Worm (Caenorhabditis elegans) whole organism, L4 larva: ENCODE results near the gene atg-13.
A peak's percentile ranks its signal among the peaks of the same experiment; 100 is the strongest.

Source experiments
- D1046.2 ChIP-seq: fragments of 200-800 bp; sonication (Bioruptor generic); IDR thresholded peaks from 2 replicates; pipeline ENCODE4 v1.3.6; 2022; ENCODE audit warnings: missing genetic modification characterization, missing compliant biosample characterization
- F10B5.3 ChIP-seq: sonication (generic microtip); optimal IDR thresholded peaks from 2 replicates; lab custom pipeline; 2016; ENCODE audit warnings: mild to moderate bottlenecking, missing genetic modification characterization, missing compliant biosample characterization
- F37D6.2 ChIP-seq: sonication (generic microtip); optimal IDR thresholded peaks from 2 replicates; lab custom pipeline; 2016; ENCODE audit warnings: mild to moderate bottlenecking, missing genetic modification characterization, missing compliant biosample characterization
- Y5F2A.4 ChIP-seq: fragments of 200-800 bp; sonication (Bioruptor generic); optimal IDR thresholded peaks from 2 replicates; lab custom pipeline; 2018; ENCODE audit warnings: mild to moderate bottlenecking, missing genetic modification characterization, missing compliant biosample characterization
- Y75B8A.6 ChIP-seq: fragments of 200-800 bp; sonication (Bioruptor generic); IDR thresholded peaks from 2 replicates; pipeline ENCODE4 v1.3.6; 2022; ENCODE audit warnings: missing genetic modification reagents, missing genetic modification characterization, missing compliant biosample characterization
- ZK337.2 ChIP-seq: fragments of 200-800 bp; sonication (Bioruptor generic); IDR thresholded peaks from 2 replicates; pipeline ENCODE4 v1.3.6; 2022; ENCODE audit warnings: missing genetic modification reagents, missing genetic modification characterization, missing compliant biosample characterization
- aha-1 ChIP-seq: fragments of 150-350 bp; peaks from one replicate; lab custom pipeline; 2014; ENCODE audit warnings: missing biosample characterization, missing genetic modification characterization
- arid-1 ChIP-seq: fragments of 200-800 bp; sonication (Bioruptor generic); conservative IDR thresholded peaks from 2 replicates; pipeline ENCODE4 v1.3.6; 2022; ENCODE audit warnings: missing genetic modification reagents, missing genetic modification characterization, missing compliant biosample characterization
- ceh-20 ChIP-seq: fragments of 200-800 bp; sonication (Bioruptor generic); IDR thresholded peaks from 2 replicates; pipeline ENCODE4 v1.3.6; 2022; ENCODE audit warnings: missing genetic modification reagents, missing genetic modification characterization, missing compliant biosample characterization
- ceh-28 ChIP-seq: fragments of 150-350 bp; optimal IDR thresholded peaks from 2 replicates; lab custom pipeline; 2014; ENCODE audit warnings: missing biosample characterization, missing genetic modification reagents, missing genetic modification characterization
- ceh-44 ChIP-seq: fragments of 200-800 bp; sonication (Bioruptor generic); IDR thresholded peaks from 2 replicates; pipeline ENCODE4 v1.3.6; 2022; ENCODE audit warnings: missing genetic modification reagents, missing genetic modification characterization, missing compliant biosample characterization
- ces-1 ChIP-seq: fragments of 150-350 bp; sonication (generic microtip); optimal IDR thresholded peaks from 4 replicates; lab custom pipeline; 2014; ENCODE audit warnings: missing biosample characterization, missing genetic modification reagents, missing genetic modification characterization
- daf-16 ChIP-seq, 3 experiments: sonication (generic microtip); optimal IDR thresholded peaks; 2 replicates each; lab custom pipeline; 2016 to 2017; ENCODE audit warnings: missing genetic modification characterization in 3 of 3, missing genetic modification reagents in 3 of 3, mild to moderate bottlenecking in 2 of 3, missing compliant biosample characterization in 2 of 3, missing biosample characterization in 1 of 3, moderate library complexity in 1 of 3
- daf-19 ChIP-seq: fragments of 200-800 bp; sonication (Bioruptor generic); conservative IDR thresholded peaks from 2 replicates; pipeline ENCODE4 v1.3.6; 2022; ENCODE audit warnings: missing genetic modification characterization, missing compliant biosample characterization
- dve-1 ChIP-seq: sonication (generic microtip); optimal IDR thresholded peaks from 2 replicates; lab custom pipeline; 2017; ENCODE audit warnings: antibody characterized with exemption, mild to moderate bottlenecking, missing genetic modification characterization, missing compliant biosample characterization; ENCODE audit not compliant: insufficient read depth
- fkh-10 ChIP-seq: fragments of 150-350 bp; optimal IDR thresholded peaks from 2 replicates; lab custom pipeline; 2014; ENCODE audit warnings: missing biosample characterization, missing genetic modification reagents, missing genetic modification characterization
- gei-8 ChIP-seq: fragments of 200-800 bp; sonication (Bioruptor generic); optimal IDR thresholded peaks from 2 replicates; lab custom pipeline; 2018; ENCODE audit warnings: mild to moderate bottlenecking, missing genetic modification characterization, missing compliant biosample characterization
- hlh-11 ChIP-seq: fragments of 200-800 bp; sonication (Bioruptor generic); optimal IDR thresholded peaks from 2 replicates; lab custom pipeline; 2018; ENCODE audit warnings: mild to moderate bottlenecking, missing genetic modification characterization, missing compliant biosample characterization
- hlh-30 ChIP-seq: sonication (generic microtip); optimal IDR thresholded peaks from 2 replicates; lab custom pipeline; 2017; ENCODE audit warnings: antibody characterized with exemption, mild to moderate bottlenecking, missing genetic modification characterization, missing compliant biosample characterization; ENCODE audit not compliant: insufficient read depth
- hmg-1.1 ChIP-seq: fragments of 200-800 bp; sonication (Bioruptor generic); IDR thresholded peaks from 2 replicates; pipeline ENCODE4 v1.3.6; 2022; ENCODE audit warnings: missing genetic modification reagents, missing genetic modification characterization, missing compliant biosample characterization
- jun-1 ChIP-seq: fragments of 150-350 bp; optimal IDR thresholded peaks from 2 replicates; lab custom pipeline; 2014; ENCODE audit warnings: missing biosample characterization, missing genetic modification reagents, missing genetic modification characterization
- lim-7 ChIP-seq: fragments of 200-800 bp; sonication (Bioruptor generic); IDR thresholded peaks from 2 replicates; pipeline ENCODE4 v1.3.6; 2022; ENCODE audit warnings: missing genetic modification characterization, missing compliant biosample characterization
- lin-29 ChIP-seq: fragments of 200-800 bp; sonication (Bioruptor generic); IDR thresholded peaks from 2 replicates; pipeline ENCODE4 v1.3.6; 2022; ENCODE audit warnings: missing genetic modification reagents, missing genetic modification characterization, missing compliant biosample characterization
- lin-38 ChIP-seq: fragments of 200-800 bp; sonication (Bioruptor generic); IDR thresholded peaks from 2 replicates; pipeline ENCODE4 v1.3.6; 2022; ENCODE audit warnings: missing genetic modification reagents, missing genetic modification characterization, missing compliant biosample characterization
- lin-39 ChIP-seq: fragments of 150-350 bp; optimal IDR thresholded peaks from 2 replicates; lab custom pipeline; 2014; ENCODE audit warnings: missing biosample characterization, missing genetic modification reagents, missing genetic modification characterization
- lir-3 ChIP-seq: sonication (generic microtip); optimal IDR thresholded peaks from 2 replicates; lab custom pipeline; 2016; ENCODE audit warnings: mild to moderate bottlenecking, missing genetic modification characterization, missing compliant biosample characterization
- lsy-2 ChIP-seq, 2 experiments: fragments of 150-350 bp in 1 of 2; sonication (generic microtip) in 1 of 2; optimal IDR thresholded peaks; 2 replicates each; lab custom pipeline; 2014 to 2017; ENCODE audit warnings: missing biosample characterization in 2 of 2, missing genetic modification characterization in 2 of 2
- madf-9 ChIP-seq: fragments of 200-800 bp; sonication (Bioruptor generic); conservative IDR thresholded peaks from 2 replicates; pipeline ENCODE4 v1.3.6; 2022; ENCODE audit warnings: missing genetic modification reagents, missing genetic modification characterization, missing compliant biosample characterization
- mdl-1 ChIP-seq, 2 experiments: fragments of 150-350 bp in 1 of 2; sonication (generic microtip) in 1 of 2; optimal IDR thresholded peaks; 2 replicates each; lab custom pipeline; 2014 to 2017; ENCODE audit warnings: missing biosample characterization in 2 of 2, missing genetic modification characterization in 2 of 2
- mep-1 ChIP-seq: fragments of 150-350 bp; sonication (generic microtip); optimal IDR thresholded peaks from 3 replicates; lab custom pipeline; 2014; ENCODE audit warnings: missing biosample characterization, missing genetic modification characterization
- mes-2 ChIP-seq: sonication (generic microtip); optimal IDR thresholded peaks from 2 replicates; lab custom pipeline; 2016; ENCODE audit warnings: missing genotype, mild to moderate bottlenecking, missing genetic modification characterization, missing compliant biosample characterization; ENCODE audit not compliant: poor library complexity, severe bottlenecking
- nhr-102 ChIP-seq: sonication (generic microtip); optimal IDR thresholded peaks from 2 replicates; lab custom pipeline; 2016; ENCODE audit warnings: mild to moderate bottlenecking, missing genetic modification characterization, moderate library complexity, missing compliant biosample characterization
- nhr-237 ChIP-seq: sonication (generic microtip); optimal IDR thresholded peaks from 2 replicates; lab custom pipeline; 2017; ENCODE audit warnings: missing biosample characterization, missing genetic modification characterization
- pha-4 ChIP-seq, 2 experiments: fragments of 150-350 bp in 1 of 2; fragments of 200-800 bp in 1 of 2; sonication (Bioruptor generic) in 1 of 2; IDR thresholded peaks in 1 of 2; optimal IDR thresholded peaks in 1 of 2; 2 replicates each; pipeline versions ENCODE4 v1.3.6 to Lab custom; 2014 to 2022; ENCODE audit warnings: missing genetic modification characterization in 2 of 2, missing genetic modification reagents in 2 of 2, missing biosample characterization in 1 of 2, missing compliant biosample characterization in 1 of 2
- php-3 ChIP-seq: fragments of 200-800 bp; sonication (Bioruptor generic); IDR thresholded peaks from 2 replicates; pipeline ENCODE4 v1.3.6; 2022; ENCODE audit warnings: missing genetic modification reagents, missing genetic modification characterization, missing compliant biosample characterization
- saeg-2 ChIP-seq: fragments of 200-800 bp; sonication (Bioruptor generic); IDR thresholded peaks from 2 replicates; pipeline ENCODE4 v1.3.6; 2022; ENCODE audit warnings: missing genetic modification reagents, missing genetic modification characterization, missing compliant biosample characterization
- set-16 ChIP-seq: fragments of 200-800 bp; sonication (Bioruptor generic); IDR thresholded peaks from 2 replicates; pipeline ENCODE4 v1.3.6; 2022; ENCODE audit warnings: missing genetic modification reagents, missing genetic modification characterization, missing compliant biosample characterization
- skn-1 ChIP-seq: fragments of 150-350 bp; optimal IDR thresholded peaks from 2 replicates; lab custom pipeline; 2014; ENCODE audit warnings: missing biosample characterization, missing genetic modification characterization
- snpc-1.2 ChIP-seq: fragments of 200-800 bp; sonication (Bioruptor generic); IDR thresholded peaks from 2 replicates; pipeline ENCODE4 v1.3.6; 2022; ENCODE audit warnings: missing genetic modification reagents, missing genetic modification characterization, missing compliant biosample characterization
- spr-3 ChIP-seq: fragments of 200-800 bp; sonication (Bioruptor generic); optimal IDR thresholded peaks from 2 replicates; lab custom pipeline; 2018; ENCODE audit warnings: mild to moderate bottlenecking, missing genetic modification characterization, missing compliant biosample characterization
- unc-130 ChIP-seq: sonication (generic microtip); optimal IDR thresholded peaks from 2 replicates; lab custom pipeline; 2016; ENCODE audit warnings: missing genetic modification reagents, missing genetic modification characterization, missing compliant biosample characterization
- zag-1 ChIP-seq: fragments of 150-350 bp; optimal IDR thresholded peaks from 2 replicates; lab custom pipeline; 2014; ENCODE audit warnings: missing biosample characterization, missing genetic modification characterization
- ztf-7 ChIP-seq: fragments of 150-350 bp; optimal IDR thresholded peaks from 2 replicates; lab custom pipeline; 2014; ENCODE audit warnings: missing biosample characterization, missing genetic modification characterization

Gene atg-13

DNA sequence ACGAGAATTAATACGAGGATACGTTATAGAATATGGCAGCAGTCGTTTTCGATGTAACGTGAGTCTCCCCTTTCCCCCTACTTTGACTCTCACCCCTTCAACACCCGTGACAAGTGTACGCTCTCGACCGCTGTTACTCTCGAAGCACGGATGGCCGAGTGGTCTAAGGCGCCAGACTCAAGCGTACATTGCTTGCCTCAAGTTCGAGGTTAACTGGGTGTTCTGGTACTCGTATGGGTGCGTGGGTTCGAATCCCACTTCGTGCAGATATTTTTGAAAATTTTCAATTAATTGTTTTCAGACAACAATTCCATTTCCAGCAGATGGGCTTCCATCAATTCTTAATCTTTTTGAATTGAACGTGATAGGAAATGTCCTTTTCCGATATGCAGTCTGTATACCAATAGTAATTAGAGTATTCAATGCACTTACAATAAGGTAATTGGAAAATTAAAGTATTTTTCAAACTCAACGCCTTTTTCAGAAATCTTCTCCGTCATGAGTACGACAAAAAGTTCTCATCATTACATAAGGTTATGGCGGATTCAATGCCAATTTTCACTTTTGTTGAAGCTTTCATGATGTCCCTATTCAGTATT lies 48.4 kb downstream of the atg-13 start (continued):
- TF ChIP-seq ces-1 (GFP tag; lab: Kevin White, UChicago) (no peak), Y75B8A.6 (no peak; the same call in 1 of the 2 replicates), aha-1 (peak; percentile 95), dve-1 (tag; lab: Kevin White, UChicago) (peak; percentile 58), jun-1 (tag; lab: Kevin White, UChicago) (no peak), nhr-102 (peak; percentile 51)

DNA sequence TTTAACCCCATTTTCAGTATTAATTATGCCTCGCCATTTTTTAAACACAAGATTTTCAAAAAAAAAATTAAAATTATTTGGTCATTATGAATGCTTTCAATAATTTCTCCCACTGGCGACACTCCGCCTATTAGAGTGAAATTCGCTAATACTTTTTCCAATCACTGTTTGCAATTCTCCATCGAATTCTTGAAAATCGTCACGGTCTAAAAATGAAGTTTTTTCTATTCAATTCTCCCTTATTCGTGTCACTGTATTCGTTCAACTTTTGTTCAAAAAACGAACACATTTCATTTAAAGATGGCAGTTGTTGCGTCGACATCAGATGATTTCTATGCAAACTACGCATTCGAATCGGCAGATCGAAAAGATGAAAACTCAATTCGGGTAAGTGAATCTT lies 49.5 kb downstream of the atg-13 start, which contains the start of gene C14B9.3:
C14B9.3 (plus strand) TSS at position 301 of the 400 bp plus-strand sequence.
- no peak for TF ChIP-seq daf-19
- TF ChIP-seq, all 104 proteins: peak for 0

DNA sequence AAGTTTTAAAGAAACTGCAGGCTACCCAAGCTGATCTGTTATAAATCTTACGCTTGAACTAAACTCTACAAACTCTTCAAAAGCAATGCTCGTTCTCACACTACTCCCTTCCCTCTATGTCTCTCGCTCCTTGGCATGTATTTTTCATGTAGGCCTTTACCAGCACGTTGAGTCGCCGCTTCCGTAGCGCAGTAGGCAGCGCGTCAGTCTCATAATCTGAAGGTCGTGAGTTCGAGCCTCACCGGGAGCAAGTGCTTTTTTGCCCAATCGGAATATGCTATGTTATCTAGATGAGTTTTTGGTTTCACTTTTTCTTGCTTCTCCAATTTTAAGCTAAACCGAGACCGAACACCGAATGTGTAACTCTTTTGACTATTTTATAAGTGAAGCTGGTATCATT lies 51.5 kb downstream of the atg-13 start:
- TF ChIP-seq daf-19 (no peak), unc-130 (peak; percentile 30), lsy-2 (tag; optimal IDR thresholded peaks at IDR 0.05; lab: Kevin White, UChicago) (peak in 1 of 2 experiments; percentile 56), mep-1 (tag; lab: Kevin White, UChicago) (peak; percentile 15), lin-29 (no peak), hlh-30 (tag; lab: Kevin White, UChicago) (peak; percentile 18), Y5F2A.4 (GFP tag; lab: Kevin White, UChicago) (no peak), mdl-1 (tag; optimal IDR thresholded peaks at IDR 0.05; lab: Kevin White, UChicago) (peak in 1 of 2 experiments; percentile 24), ceh-28 (tag; lab: Kevin White, UChicago) (no peak), F37D6.2 (tag; lab: Kevin White, UChicago) (no peak), fkh-10 (GFP tag; lab: Kevin White, UChicago) (peak; percentile 9), lin-38 (peak; percentile 67), lim-7 (GFP tag; lab: Robert Waterston, UW) (peak; percentile 72), gei-8 (peak; percentile 42), set-16 (GFP tag; lab: Robert Waterston, UW) (peak; percentile 25; the same call in 1 of the 2 replicates), pha-4 (GFP tag; IDR thresholded peaks at IDR 0.05; lab: Robert Waterston, UW) (peak; percentile 42; the same call in 1 of the 2 replicates), pha-4 (tag; optimal IDR thresholded peaks at IDR 0.05; lab: Kevin White, UChicago) (no peak), nhr-102 (no peak), php-3 (GFP tag; lab: Robert Waterston, UW) (no peak), snpc-1.2 (GFP tag; lab: Robert Waterston, UW) (0 out of 2 replicates have a peak, but pooled peaks have one; percentile 59), skn-1 (tag; lab: Kevin White, UChicago) (no peak), madf-9 (GFP tag; lab: Robert Waterston, UW) (peak; percentile 62), hmg-1.1 (GFP tag; lab: Robert Waterston, UW) (peak; percentile 78), ceh-20 (GFP tag; lab: Robert Waterston, UW) (peak; percentile 55; the same call in 1 of the 2 replicates), F10B5.3 (no peak), nhr-237 (tag; lab: Kevin White, UChicago) (no peak), mes-2 (tag; lab: Kevin White, UChicago) (peak; percentile 82), ces-1 (GFP tag; lab: Kevin White, UChicago) (no peak), ZK337.2 (GFP tag; lab: Robert Waterston, UW) (peak; percentile 32; the same call in 1 of the 2 replicates), hlh-11 (peak; percentile 38), ceh-44 (GFP tag; lab: Robert Waterston, UW) (peak; percentile 82), spr-3 (GFP tag; lab: Kevin White, UChicago) (peak; percentile 18), lin-39 (tag; lab: Kevin White, UChicago) (no peak), lir-3 (tag; lab: Kevin White, UChicago) (no peak), ztf-7 (no peak), D1046.2 (0 out of 2 replicates have a peak, but pooled peaks have one; percentile 50), zag-1 (tag; lab: Kevin White, UChicago) (no peak), arid-1 (GFP tag; lab: Robert Waterston, UW) (peak; percentile 54; the same call in 1 of the 2 replicates), saeg-2 (0 out of 2 replicates have a peak, but pooled peaks have one; percentile 43), daf-16 (GFP tag; optimal IDR thresholded peaks at IDR 0.05; lab: Kevin White, UChicago) (no peak), daf-16 (tag; optimal IDR thresholded peaks at IDR 0.05; lab: Kevin White, UChicago) (peak; percentile 38), Y75B8A.6 (no peak)
